Worm (Caenorhabditis elegans) whole organism, L1 larva: ENCODE measurements around the gene sea-2.

Source experiments
- fkh-10 ChIP-seq: sonication (generic microtip); optimal IDR thresholded peaks from 2 replicates; lab custom pipeline; 2017; ENCODE audit warnings: missing biosample characterization, missing genetic modification reagents, missing genetic modification characterization
- jun-1 ChIP-seq: fragments of 150-350 bp; optimal IDR thresholded peaks from 2 replicates; lab custom pipeline; 2014; ENCODE audit warnings: missing biosample characterization, missing genetic modification reagents, missing genetic modification characterization
- lin-14 ChIP-seq: fragments of 200-800 bp; sonication (Bioruptor generic); optimal IDR thresholded peaks from 2 replicates; lab custom pipeline; 2018; ENCODE audit warnings: mild to moderate bottlenecking, missing genetic modification characterization, moderate library complexity, missing compliant biosample characterization
- mab-9 ChIP-seq: fragments of 200-800 bp; sonication (Bioruptor generic); IDR thresholded peaks from 2 replicates; pipeline ENCODE4 v1.3.6; 2022; ENCODE audit warnings: missing genetic modification reagents, missing genetic modification characterization, missing compliant biosample characterization
- ztf-4 ChIP-seq: fragments of 150-350 bp; optimal IDR thresholded peaks from 2 replicates; lab custom pipeline; 2014; ENCODE audit warnings: missing biosample characterization, missing genetic modification characterization

DNA sequence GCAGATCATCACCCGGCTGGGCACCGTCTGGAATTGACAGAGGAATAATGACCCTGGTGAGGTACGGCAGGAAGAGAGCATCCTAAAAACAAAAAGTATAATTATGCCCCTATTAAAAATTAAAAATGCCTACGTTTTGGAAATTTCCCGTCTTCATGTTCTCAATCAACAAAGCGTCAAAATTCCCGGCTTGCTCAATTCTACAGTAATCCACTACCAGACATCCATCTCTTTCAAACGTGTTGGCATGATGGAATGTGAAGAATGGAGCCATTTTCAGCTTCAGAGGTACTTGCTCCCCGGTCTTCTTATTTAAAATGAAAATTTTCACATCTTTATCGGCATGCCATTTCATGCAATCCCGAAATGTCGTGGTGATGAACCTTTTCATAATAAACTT is 40.9 kb upstream of the sea-2 start:
- no peak for TF ChIP-seq mab-9 (GFP tag; lab: Robert Waterston, UW)
- TF ChIP-seq lin-14 (GFP tag; lab: Kevin White, UChicago), result no peak
- no peak for TF ChIP-seq fkh-10 (GFP tag; lab: Kevin White, UChicago)
- no peak for TF ChIP-seq jun-1 (tag; lab: Kevin White, UChicago)
- no peak for TF ChIP-seq ztf-4 (tag; lab: Kevin White, UChicago)
